Worm (Caenorhabditis elegans) whole organism, young adult: ENCODE measurements around the gene crh-1.

Source experiments
- B0336.3 ChIP-seq: fragments of 200-800 bp; sonication (Bioruptor generic); IDR thresholded peaks from 2 replicates; pipeline ENCODE4 v1.3.6; 2022; ENCODE audit warnings: missing genetic modification characterization, missing compliant biosample characterization
- D2030.7 ChIP-seq: fragments of 200-800 bp; sonication (Bioruptor generic); IDR thresholded peaks from 2 replicates; pipeline ENCODE4 v1.3.6; 2022; ENCODE audit warnings: missing genetic modification reagents, missing genetic modification characterization, missing compliant biosample characterization
- F10E7.11 ChIP-seq: sonication (generic microtip); optimal IDR thresholded peaks from 2 replicates; lab custom pipeline; 2017; ENCODE audit warnings: mild to moderate bottlenecking, missing genetic modification characterization, moderate library complexity, missing compliant biosample characterization
- F23B12.7 ChIP-seq: sonication (generic microtip); optimal IDR thresholded peaks from 2 replicates; lab custom pipeline; 2017; ENCODE audit warnings: missing genetic modification characterization, mild to moderate bottlenecking, missing compliant biosample characterization, antibody characterized with exemption, moderate library complexity; ENCODE audit not compliant: insufficient read depth
- F33H1.4 ChIP-seq: fragments of 200-800 bp; sonication (Bioruptor generic); IDR thresholded peaks from 2 replicates; pipeline ENCODE4 v1.3.6; 2022; ENCODE audit warnings: missing genetic modification reagents, missing genetic modification characterization, missing compliant biosample characterization
- K12H6.12 ChIP-seq: fragments of 200-800 bp; sonication (Bioruptor generic); optimal IDR thresholded peaks from 2 replicates; lab custom pipeline; 2018; ENCODE audit warnings: mild to moderate bottlenecking, missing genetic modification characterization, missing compliant biosample characterization
- Y56A3A.18 ChIP-seq: fragments of 200-800 bp; sonication (Bioruptor generic); IDR thresholded peaks from 2 replicates; pipeline ENCODE4 v1.3.6; 2022; ENCODE audit warnings: missing genetic modification reagents, missing genetic modification characterization, missing compliant biosample characterization
- Y95B8A.8 ChIP-seq: fragments of 200-800 bp; sonication (Bioruptor generic); IDR thresholded peaks from 2 replicates; pipeline ENCODE4 v1.3.6; 2022; ENCODE audit warnings: missing genetic modification reagents, missing genetic modification characterization, missing compliant biosample characterization
- ama-1 ChIP-seq, 3 experiments: fragments of 150-350 bp in 1 of 3; sonication (generic microtip) in 2 of 3; optimal IDR thresholded peaks; 2 replicates each; lab custom pipeline; 2014 to 2018; ENCODE audit warnings: missing biosample characterization in 2 of 3, missing genetic modification characterization in 2 of 3, missing genetic modification reagents in 2 of 3
- aptf-2 ChIP-seq: fragments of 200-800 bp; sonication (Bioruptor generic); conservative IDR thresholded peaks from 2 replicates; pipeline ENCODE4 v1.3.6; 2022; ENCODE audit warnings: missing genetic modification reagents, missing genetic modification characterization, missing compliant biosample characterization
- aptf-3 ChIP-seq: fragments of 200-800 bp; sonication (Bioruptor generic); IDR thresholded peaks from 2 replicates; pipeline ENCODE4 v1.3.6; 2022; ENCODE audit warnings: missing genetic modification characterization, missing compliant biosample characterization
- cebp-2 ChIP-seq: fragments of 200-800 bp; sonication (Bioruptor generic); IDR thresholded peaks from 2 replicates; pipeline ENCODE4 v1.3.6; 2022; ENCODE audit warnings: missing genetic modification characterization, missing compliant biosample characterization
- ceh-91 ChIP-seq: fragments of 200-800 bp; sonication (Bioruptor generic); IDR thresholded peaks from 2 replicates; pipeline ENCODE4 v1.3.6; 2022; ENCODE audit warnings: missing genetic modification reagents, missing genetic modification characterization, missing compliant biosample characterization
- chd-7 ChIP-seq: sonication (generic microtip); optimal IDR thresholded peaks from 2 replicates; lab custom pipeline; 2016; ENCODE audit warnings: mild to moderate bottlenecking, missing genetic modification characterization, moderate library complexity, missing compliant biosample characterization
- die-1 ChIP-seq: sonication (generic microtip); optimal IDR thresholded peaks from 2 replicates; lab custom pipeline; 2016; ENCODE audit warnings: missing genotype, mild to moderate bottlenecking, missing genetic modification characterization, missing compliant biosample characterization
- dox-1 ChIP-seq: fragments of 200-800 bp; sonication (Bioruptor generic); IDR thresholded peaks from 2 replicates; pipeline ENCODE4 v1.3.6; 2022; ENCODE audit warnings: missing genetic modification reagents, missing genetic modification characterization, missing compliant biosample characterization
- dpff-1 ChIP-seq: sonication (generic microtip); optimal IDR thresholded peaks from 2 replicates; lab custom pipeline; 2017; ENCODE audit warnings: mild to moderate bottlenecking, missing genetic modification characterization, missing compliant biosample characterization
- dpl-1 ChIP-seq: fragments of 150-350 bp; optimal IDR thresholded peaks from 2 replicates; lab custom pipeline; 2014; ENCODE audit warnings: missing biosample characterization, missing genetic modification reagents, missing genetic modification characterization
- egl-44 ChIP-seq: fragments of 200-800 bp; sonication (Bioruptor generic); IDR thresholded peaks from 2 replicates; pipeline ENCODE4 v1.3.6; 2022; ENCODE audit warnings: missing genetic modification reagents, missing genetic modification characterization, missing compliant biosample characterization
- ekl-4 ChIP-seq: fragments of 200-800 bp; sonication (Bioruptor generic); IDR thresholded peaks from 2 replicates; pipeline ENCODE4 v1.3.6; 2022; ENCODE audit warnings: missing genetic modification reagents, missing genetic modification characterization, missing compliant biosample characterization
- gei-17 ChIP-seq: fragments of 200-800 bp; sonication (Bioruptor generic); optimal IDR thresholded peaks from 2 replicates; lab custom pipeline; 2018; ENCODE audit warnings: mild to moderate bottlenecking, missing genetic modification characterization, missing compliant biosample characterization
- hmg-1.2 ChIP-seq: fragments of 200-800 bp; sonication (Bioruptor generic); IDR thresholded peaks from 2 replicates; pipeline ENCODE4 v1.3.6; 2022; ENCODE audit warnings: missing genetic modification reagents, missing genetic modification characterization, missing compliant biosample characterization
- let-607 ChIP-seq, 2 experiments: fragments of 200-800 bp in 1 of 2; sonication (Bioruptor generic) in 1 of 2; sonication (generic microtip) in 1 of 2; optimal IDR thresholded peaks; 2 replicates each; lab custom pipeline; 2016 to 2018; ENCODE audit warnings: mild to moderate bottlenecking in 2 of 2, missing compliant biosample characterization in 2 of 2, missing genetic modification characterization in 2 of 2, moderate library complexity in 2 of 2, missing genotype in 1 of 2
- lin-35 ChIP-seq, 3 experiments: fragments of 150-350 bp in 2 of 3; sonication (generic microtip) in 1 of 3; optimal IDR thresholded peaks; 2 replicates each; lab custom pipeline; 2014 to 2018; ENCODE audit warnings: missing biosample characterization in 3 of 3, missing genetic modification characterization in 3 of 3, missing genetic modification reagents in 3 of 3
- lin-40 ChIP-seq: sonication (generic microtip); optimal IDR thresholded peaks from 2 replicates; lab custom pipeline; 2016; ENCODE audit warnings: missing genetic modification characterization, mild to moderate bottlenecking, missing compliant biosample characterization, missing genotype, missing genetic modification reagents
- lin-54 ChIP-seq: fragments of 200-800 bp; sonication (Bioruptor generic); optimal IDR thresholded peaks from 2 replicates; lab custom pipeline; 2018; ENCODE audit warnings: mild to moderate bottlenecking, missing genetic modification characterization, missing compliant biosample characterization
- lir-1 ChIP-seq: fragments of 200-800 bp; sonication (Bioruptor generic); conservative IDR thresholded peaks from 2 replicates; pipeline ENCODE4 v1.3.6; 2022; ENCODE audit warnings: missing genetic modification reagents, missing genetic modification characterization, missing compliant biosample characterization
- lsl-1 ChIP-seq: fragments of 200-800 bp; sonication (Bioruptor generic); optimal IDR thresholded peaks from 2 replicates; lab custom pipeline; 2018; ENCODE audit warnings: mild to moderate bottlenecking, missing genetic modification characterization, moderate library complexity, missing compliant biosample characterization
- madf-3 ChIP-seq: fragments of 200-800 bp; sonication (Bioruptor generic); IDR thresholded peaks from 2 replicates; pipeline ENCODE4 v1.3.6; 2022; ENCODE audit warnings: missing genetic modification reagents, missing genetic modification characterization, missing compliant biosample characterization
- madf-8 ChIP-seq: fragments of 200-800 bp; sonication (Bioruptor generic); conservative IDR thresholded peaks from 2 replicates; pipeline ENCODE4 v1.3.6; 2022; ENCODE audit warnings: missing genetic modification reagents, missing genetic modification characterization, missing compliant biosample characterization
- mcd-1 ChIP-seq: fragments of 200-800 bp; sonication (Bioruptor generic); IDR thresholded peaks from 2 replicates; pipeline ENCODE4 v1.3.6; 2022; ENCODE audit warnings: missing genetic modification reagents, missing genetic modification characterization, missing compliant biosample characterization
- nhr-80 ChIP-seq: sonication (generic microtip); optimal IDR thresholded peaks from 2 replicates; lab custom pipeline; 2016; ENCODE audit warnings: missing genetic modification characterization, missing compliant biosample characterization
- pbrm-1 ChIP-seq: fragments of 200-800 bp; sonication (Bioruptor generic); IDR thresholded peaks from 2 replicates; pipeline ENCODE4 v1.3.6; 2022; ENCODE audit warnings: missing genetic modification reagents, missing genetic modification characterization, missing compliant biosample characterization
- rcor-1 ChIP-seq: fragments of 200-800 bp; sonication (Bioruptor generic); IDR thresholded peaks from 2 replicates; pipeline ENCODE4 v1.3.6; 2022; ENCODE audit warnings: missing genetic modification reagents, missing genetic modification characterization, missing compliant biosample characterization
- sdz-38 ChIP-seq: sonication (generic microtip); optimal IDR thresholded peaks from 2 replicates; lab custom pipeline; 2016; ENCODE audit warnings: missing genotype, missing genetic modification characterization, missing compliant biosample characterization
- snpc-1.1 ChIP-seq: sonication (generic microtip); optimal IDR thresholded peaks from 2 replicates; lab custom pipeline; 2017; ENCODE audit warnings: missing genetic modification characterization, mild to moderate bottlenecking, missing compliant biosample characterization, antibody characterized with exemption, moderate library complexity, missing genotype, missing genetic modification reagents; ENCODE audit not compliant: insufficient read depth
- snpc-1.3 ChIP-seq: sonication (generic microtip); optimal IDR thresholded peaks from 2 replicates; lab custom pipeline; 2017; ENCODE audit warnings: missing genetic modification characterization, mild to moderate bottlenecking, missing compliant biosample characterization, antibody characterized with exemption, moderate library complexity, missing genotype, missing genetic modification reagents; ENCODE audit not compliant: insufficient read depth
- snpc-4 ChIP-seq, 5 experiments: fragments of 150-350 bp in 1 of 5; sonication (generic microtip) in 4 of 5; optimal IDR thresholded peaks; 2 replicates each; lab custom pipeline; 2014 to 2018; ENCODE audit warnings: missing genetic modification characterization in 5 of 5, missing biosample characterization in 3 of 5, antibody characterized with exemption in 2 of 5, mild to moderate bottlenecking in 2 of 5, missing compliant biosample characterization in 2 of 5, missing genotype in 2 of 5, moderate library complexity in 2 of 5, missing genetic modification reagents in 1 of 5
- tbp1 ChIP-seq: fragments of 200-800 bp; sonication (Bioruptor generic); optimal IDR thresholded peaks from 2 replicates; lab custom pipeline; 2018; ENCODE audit warnings: mild to moderate bottlenecking, missing genetic modification characterization, missing compliant biosample characterization
- tbx-9 ChIP-seq: sonication (generic microtip); optimal IDR thresholded peaks from 2 replicates; lab custom pipeline; 2016; ENCODE audit warnings: borderline replicate concordance, missing genetic modification characterization, inconsistent platforms, missing compliant biosample characterization
- tlf-1 ChIP-seq: fragments of 200-800 bp; sonication (Bioruptor generic); optimal IDR thresholded peaks from 2 replicates; lab custom pipeline; 2018; ENCODE audit warnings: mild to moderate bottlenecking, missing genetic modification characterization, missing compliant biosample characterization
- unc-62 ChIP-seq: fragments of 150-350 bp; optimal IDR thresholded peaks from 2 replicates; lab custom pipeline; 2014; ENCODE audit warnings: missing biosample characterization, missing genetic modification reagents, missing genetic modification characterization
- zfh-2 ChIP-seq: fragments of 200-800 bp; sonication (Bioruptor generic); conservative IDR thresholded peaks from 2 replicates; pipeline ENCODE4 v1.3.6; 2022; ENCODE audit warnings: missing genetic modification reagents, missing genetic modification characterization, missing compliant biosample characterization
- zim-3 ChIP-seq: sonication (generic microtip); optimal IDR thresholded peaks from 2 replicates; lab custom pipeline; 2017; ENCODE audit warnings: mild to moderate bottlenecking, missing genetic modification characterization, moderate library complexity, missing compliant biosample characterization
- ztf-28 ChIP-seq: fragments of 200-800 bp; sonication (Bioruptor generic); IDR thresholded peaks from 2 replicates; pipeline ENCODE4 v1.3.6; 2022; ENCODE audit warnings: missing genetic modification reagents, missing genetic modification characterization, missing compliant biosample characterization

The crh-1 gene

ce11 chrIII:11657185-11657817 is at the start of gene crh-1:
Gene crh-1, plus strand, starts transcription at chrIII:11657767.
- TF ChIP-seq madf-8 (GFP tag; lab: Robert Waterston, UW) (0 out of 2 replicates have a peak, but pooled peaks have one; percentile 29), tlf-1 (GFP tag; lab: Kevin White, UChicago) (peak; percentile 30), B0336.3 (peak; percentile 72), nhr-80 (tag; lab: Kevin White, UChicago) (peak; percentile 42), tbp1 (GFP tag; lab: Kevin White, UChicago) (peak; percentile 57), lsl-1 (GFP tag; lab: Kevin White, UChicago) (peak; percentile 53), madf-3 (GFP tag; lab: Robert Waterston, UW) (no peak), dox-1 (GFP tag; lab: Robert Waterston, UW) (peak; percentile 78), ceh-91 (peak; percentile 43; the same call in 1 of the 2 replicates), ama-1 (optimal IDR thresholded peaks at IDR 0.05; lab: Kevin White, UChicago) (no peak), ama-1 (GFP tag; optimal IDR thresholded peaks at IDR 0.05; lab: Kevin White, UChicago) (no peak), F10E7.11 (tag; lab: Kevin White, UChicago) (no peak), tbx-9 (tag; lab: Kevin White, UChicago) (no peak), F33H1.4 (GFP tag; lab: Robert Waterston, UW) (peak; percentile 50), rcor-1 (GFP tag; lab: Robert Waterston, UW) (peak; percentile 46; the same call in 1 of the 2 replicates), chd-7 (tag; lab: Kevin White, UChicago) (no peak), unc-62 (GFP tag; lab: Kevin White, UChicago) (no peak), lin-40 (tag; lab: Kevin White, UChicago) (peak; percentile 81), gei-17 (peak; percentile 33), F23B12.7 (tag; lab: Kevin White, UChicago) (peak; percentile 38), D2030.7 (GFP tag; lab: Robert Waterston, UW) (peak; percentile 57), mcd-1 (peak; percentile 75), dpff-1 (no peak), aptf-2 (GFP tag; lab: Robert Waterston, UW) (no peak), K12H6.12 (tag; lab: Kevin White, UChicago) (no peak), zim-3 (tag; lab: Kevin White, UChicago) (no peak), aptf-3 (GFP tag; lab: Robert Waterston, UW) (no peak), cebp-2 (GFP tag; lab: Robert Waterston, UW) (no peak), snpc-1.3 (tag; lab: Kevin White, UChicago) (peak; percentile 56), let-607 (tag; optimal IDR thresholded peaks at IDR 0.05; lab: Kevin White, UChicago) (peak in 1 of 2 experiments; percentile 17), pbrm-1 (GFP tag; lab: Robert Waterston, UW) (peak; percentile 71; the same call in 1 of the 2 replicates), snpc-1.1 (peak; percentile 6), lir-1 (GFP tag; lab: Robert Waterston, UW) (no peak), ztf-28 (no peak), ekl-4 (GFP tag; lab: Robert Waterston, UW) (peak; percentile 54; the same call in 1 of the 2 replicates), lin-35 (GFP tag; optimal IDR thresholded peaks at IDR 0.05; lab: Kevin White, UChicago) (peak in 1 of 3 experiments; percentile 4), dpl-1 (GFP tag; lab: Kevin White, UChicago) (no peak), snpc-4 (GFP tag; optimal IDR thresholded peaks at IDR 0.05; lab: Kevin White, UChicago) (peak; percentile 14), snpc-4 (tag; optimal IDR thresholded peaks at IDR 0.05; lab: Kevin White, UChicago) (peak in 2 of 4 experiments; percentile 4 to 22), Y56A3A.18 (GFP tag; lab: Robert Waterston, UW) (peak; percentile 13; the same call in 1 of the 2 replicates), egl-44 (GFP tag; lab: Robert Waterston, UW) (no peak), sdz-38 (tag; lab: Kevin White, UChicago) (no peak), hmg-1.2 (GFP tag; lab: Robert Waterston, UW) (peak; percentile 99), zfh-2 (GFP tag; lab: Robert Waterston, UW) (no peak), lin-54 (GFP tag; lab: Kevin White, UChicago) (peak; percentile 70), die-1 (tag; lab: Kevin White, UChicago) (no peak), Y95B8A.8 (GFP tag; lab: Robert Waterston, UW) (no peak)
